Worm (Caenorhabditis elegans) whole organism, midembryonic: ENCODE results near the gene F02D10.6.

Experiments
- T22C8.4 ChIP-seq: fragments of 200-800 bp; sonication (Bioruptor generic); IDR thresholded peaks from 2 replicates; pipeline ENCODE4 v1.3.6; 2022; ENCODE audit warnings: missing genetic modification characterization, missing compliant biosample characterization
- cog-1 ChIP-seq: sonication (generic microtip); optimal IDR thresholded peaks from 2 replicates; lab custom pipeline; 2016; ENCODE audit warnings: missing genetic modification characterization, missing compliant biosample characterization
- flt-1 ChIP-seq: fragments of 200-800 bp; sonication (Bioruptor generic); IDR thresholded peaks from 2 replicates; pipeline ENCODE4 v1.3.6; 2022; ENCODE audit warnings: missing genetic modification characterization, missing compliant biosample characterization
- klf-2 ChIP-seq: fragments of 200-800 bp; sonication (Bioruptor generic); conservative IDR thresholded peaks from 2 replicates; pipeline ENCODE4 v1.3.6; 2022; ENCODE audit warnings: missing genetic modification reagents, missing genetic modification characterization, missing compliant biosample characterization
- ref-1 ChIP-seq: fragments of 200-800 bp; sonication (Bioruptor generic); conservative IDR thresholded peaks from 2 replicates; pipeline ENCODE4 v1.3.6; 2022; ENCODE audit warnings: missing genetic modification reagents, missing genetic modification characterization, missing compliant biosample characterization
- tab-1 ChIP-seq: fragments of 200-800 bp; sonication (Bioruptor generic); IDR thresholded peaks from 2 replicates; pipeline ENCODE4 v1.3.6; 2022; ENCODE audit warnings: missing genetic modification characterization, missing compliant biosample characterization
- ztf-23 ChIP-seq: fragments of 200-800 bp; sonication (Bioruptor generic); IDR thresholded peaks from 2 replicates; pipeline ENCODE4 v1.3.6; 2022; ENCODE audit warnings: missing genetic modification reagents, missing genetic modification characterization, missing compliant biosample characterization
- ztf-29 ChIP-seq: fragments of 200-800 bp; sonication (Bioruptor generic); IDR thresholded peaks from 2 replicates; pipeline ENCODE4 v1.3.6; 2022; ENCODE audit warnings: missing genetic modification reagents, missing genetic modification characterization, missing compliant biosample characterization

ce11 chrX:13411306-13411705, 40.2 kb downstream of the F02D10.6 start:
- TF ChIP-seq T22C8.4 (GFP tag; lab: Robert Waterston, UW) (no peak), flt-1 (no peak), tab-1 (no peak), ref-1 (GFP tag; lab: Robert Waterston, UW) (no peak), ztf-29 (GFP tag; lab: Robert Waterston, UW) (no peak), klf-2 (GFP tag; lab: Robert Waterston, UW) (no peak), cog-1 (no peak), ztf-23 (no peak)
